Worm (Caenorhabditis elegans) whole organism, L4 larva: ENCODE results near the gene lgc-13.

Source experiments
- Y75B8A.6 ChIP-seq: fragments of 200-800 bp; sonication (Bioruptor generic); IDR thresholded peaks from 2 replicates; pipeline ENCODE4 v1.3.6; 2022; ENCODE audit warnings: missing genetic modification reagents, missing genetic modification characterization, missing compliant biosample characterization
- aha-1 ChIP-seq: fragments of 150-350 bp; peaks from one replicate; lab custom pipeline; 2014; ENCODE audit warnings: missing biosample characterization, missing genetic modification characterization
- ceh-62 ChIP-seq: sonication (generic microtip); optimal IDR thresholded peaks from 2 replicates; lab custom pipeline; 2017; ENCODE audit warnings: missing biosample characterization, missing genetic modification characterization
- ceh-82 ChIP-seq: sonication (generic microtip); optimal IDR thresholded peaks from 2 replicates; lab custom pipeline; 2017; ENCODE audit warnings: missing biosample characterization, missing genetic modification characterization
- daf-16 ChIP-seq, 3 experiments: sonication (generic microtip); optimal IDR thresholded peaks; 2 replicates each; lab custom pipeline; 2016 to 2017; ENCODE audit warnings: missing genetic modification characterization in 3 of 3, missing genetic modification reagents in 3 of 3, mild to moderate bottlenecking in 2 of 3, missing compliant biosample characterization in 2 of 3, missing biosample characterization in 1 of 3, moderate library complexity in 1 of 3
- dmd-6 ChIP-seq: fragments of 200-800 bp; sonication (Bioruptor generic); IDR thresholded peaks from 2 replicates; pipeline ENCODE4 v1.3.6; 2022; ENCODE audit warnings: missing genetic modification reagents, missing genetic modification characterization, missing compliant biosample characterization
- dve-1 ChIP-seq: sonication (generic microtip); optimal IDR thresholded peaks from 2 replicates; lab custom pipeline; 2017; ENCODE audit warnings: antibody characterized with exemption, mild to moderate bottlenecking, missing genetic modification characterization, missing compliant biosample characterization; ENCODE audit not compliant: insufficient read depth
- hlh-11 ChIP-seq: fragments of 200-800 bp; sonication (Bioruptor generic); optimal IDR thresholded peaks from 2 replicates; lab custom pipeline; 2018; ENCODE audit warnings: mild to moderate bottlenecking, missing genetic modification characterization, missing compliant biosample characterization
- hlh-30 ChIP-seq: sonication (generic microtip); optimal IDR thresholded peaks from 2 replicates; lab custom pipeline; 2017; ENCODE audit warnings: antibody characterized with exemption, mild to moderate bottlenecking, missing genetic modification characterization, missing compliant biosample characterization; ENCODE audit not compliant: insufficient read depth
- lim-7 ChIP-seq: fragments of 200-800 bp; sonication (Bioruptor generic); IDR thresholded peaks from 2 replicates; pipeline ENCODE4 v1.3.6; 2022; ENCODE audit warnings: missing genetic modification characterization, missing compliant biosample characterization
- lin-1 ChIP-seq: fragments of 200-800 bp; sonication (Bioruptor generic); IDR thresholded peaks from 2 replicates; pipeline ENCODE4 v1.3.6; 2022; ENCODE audit warnings: missing genetic modification reagents, missing genetic modification characterization, missing compliant biosample characterization
- lin-38 ChIP-seq: fragments of 200-800 bp; sonication (Bioruptor generic); IDR thresholded peaks from 2 replicates; pipeline ENCODE4 v1.3.6; 2022; ENCODE audit warnings: missing genetic modification reagents, missing genetic modification characterization, missing compliant biosample characterization
- nhr-102 ChIP-seq: sonication (generic microtip); optimal IDR thresholded peaks from 2 replicates; lab custom pipeline; 2016; ENCODE audit warnings: mild to moderate bottlenecking, missing genetic modification characterization, moderate library complexity, missing compliant biosample characterization
- nhr-11 ChIP-seq: fragments of 150-350 bp; optimal IDR thresholded peaks from 2 replicates; lab custom pipeline; 2014; ENCODE audit warnings: missing biosample characterization, missing genetic modification characterization
- nhr-28 ChIP-seq: fragments of 150-350 bp; optimal IDR thresholded peaks from 2 replicates; lab custom pipeline; 2014; ENCODE audit warnings: missing biosample characterization, missing genetic modification characterization
- nhr-48 ChIP-seq: sonication (generic microtip); optimal IDR thresholded peaks from 2 replicates; lab custom pipeline; 2016; ENCODE audit warnings: mild to moderate bottlenecking, missing genetic modification characterization, missing compliant biosample characterization
- php-3 ChIP-seq: fragments of 200-800 bp; sonication (Bioruptor generic); IDR thresholded peaks from 2 replicates; pipeline ENCODE4 v1.3.6; 2022; ENCODE audit warnings: missing genetic modification reagents, missing genetic modification characterization, missing compliant biosample characterization
- pqm-1 ChIP-seq: sonication (generic microtip); optimal IDR thresholded peaks from 2 replicates; lab custom pipeline; 2017; ENCODE audit warnings: missing biosample characterization, missing genetic modification characterization
- snpc-1.2 ChIP-seq: fragments of 200-800 bp; sonication (Bioruptor generic); IDR thresholded peaks from 2 replicates; pipeline ENCODE4 v1.3.6; 2022; ENCODE audit warnings: missing genetic modification reagents, missing genetic modification characterization, missing compliant biosample characterization
- unc-62 ChIP-seq, 3 experiments: fragments of 150-350 bp in 1 of 3; sonication (generic microtip); optimal IDR thresholded peaks in 2 of 3; peaks in 1 of 3; 1 replicate in 1 of 3; 2 replicates in 2 of 3; lab custom pipeline; 2014 to 2017; ENCODE audit warnings: missing biosample characterization in 3 of 3, missing genetic modification characterization in 3 of 3, missing genetic modification reagents in 3 of 3, missing genotype in 1 of 3
- ztf-11 ChIP-seq: fragments of 150-350 bp; optimal IDR thresholded peaks from 2 replicates; lab custom pipeline; 2014; ENCODE audit warnings: missing biosample characterization, missing genetic modification characterization

Gene lgc-13

ce11 chrX:12146453-12147085 lies 37.6 kb downstream of the lgc-13 start, which contains the start of gene pycr-1:
Gene pycr-1, plus strand, starts transcription at chrX:12146832.
- peak; percentile 65 for TF ChIP-seq nhr-28 (tag; lab: Kevin White, UChicago)
- TF ChIP-seq Y75B8A.6 (GFP tag; lab: Robert Waterston, UW): no peak
- TF ChIP-seq daf-16 (GFP tag; optimal IDR thresholded peaks at IDR 0.05; lab: Kevin White, UChicago): no peak
- TF ChIP-seq daf-16 (tag; optimal IDR thresholded peaks at IDR 0.05; lab: Kevin White, UChicago): peak; percentile 90
- peak; percentile 49 for TF ChIP-seq hlh-11 (tag; lab: Kevin White, UChicago)
- peak; percentile 14 for TF ChIP-seq dve-1 (tag; lab: Kevin White, UChicago)
- peak; percentile 39 for TF ChIP-seq dmd-6 (GFP tag; lab: Robert Waterston, UW)
- TF ChIP-seq pqm-1 (tag; lab: Kevin White, UChicago): peak; percentile 77
- peak; percentile 62 for TF ChIP-seq aha-1 (tag; lab: Kevin White, UChicago)
- peak; percentile 24 for TF ChIP-seq hlh-30 (tag; lab: Kevin White, UChicago)
- no peak for TF ChIP-seq lin-1
- no peak for TF ChIP-seq nhr-102 (tag; lab: Kevin White, UChicago)

ce11 chrX:12149638-12150137 lies 40.7 kb downstream of the lgc-13 start, which contains the start of gene znf-474:
Gene znf-474, plus strand, starts transcription at chrX:12149924.
- TF ChIP-seq nhr-11 (peak; percentile 4), hlh-30 (tag; lab: Kevin White, UChicago) (no peak), php-3 (no peak)

- TF ChIP-seq daf-16 (GFP tag; optimal IDR thresholded peaks at IDR 0.05; lab: Kevin White, UChicago) (no peak), daf-16 (tag; optimal IDR thresholded peaks at IDR 0.05; lab: Kevin White, UChicago) (peak; percentile 43), dmd-6 (GFP tag; lab: Robert Waterston, UW) (0 out of 2 replicates have a peak, but pooled peaks have one; percentile 10), unc-62 (GFP tag; optimal IDR thresholded peaks at IDR 0.05 in 1 of 2; lab: Kevin White, UChicago) (peak in 1 of 2 experiments; percentile 65), unc-62 (tag; optimal IDR thresholded peaks at IDR 0.05; lab: Kevin White, UChicago) (no peak), pqm-1 (tag; lab: Kevin White, UChicago) (peak; percentile 43), ceh-62 (tag; lab: Kevin White, UChicago) (no peak), php-3 (no peak), nhr-28 (tag; lab: Kevin White, UChicago) (peak; percentile 13)
Observed at ce11 chrX:12154055-12154898, 45.3 kb downstream of the lgc-13 start, which contains the start of gene mfsd-11. Gene mfsd-11, minus strand, starts transcription at chrX:12154105.

ce11 chrX:12158641-12159040 lies 49.7 kb downstream of the lgc-13 start:
- peak; percentile 5 for TF ChIP-seq nhr-11
- no peak for TF ChIP-seq lim-7 (GFP tag; lab: Robert Waterston, UW)
- TF ChIP-seq unc-62 (GFP tag; optimal IDR thresholded peaks at IDR 0.05 in 1 of 2; lab: Kevin White, UChicago): peak in 1 of 2 experiments; percentile 15
- TF ChIP-seq unc-62 (tag; optimal IDR thresholded peaks at IDR 0.05; lab: Kevin White, UChicago): no peak

- TF ChIP-seq lin-38 (GFP tag; lab: Robert Waterston, UW) (no peak), ceh-82 (tag; lab: Kevin White, UChicago) (no peak), nhr-48 (peak; percentile 26), ztf-11 (tag; lab: Kevin White, UChicago) (no peak), hlh-11 (tag; lab: Kevin White, UChicago) (peak; percentile 22), snpc-1.2 (GFP tag; lab: Robert Waterston, UW) (no peak), unc-62 (GFP tag; optimal IDR thresholded peaks at IDR 0.05 in 1 of 2; lab: Kevin White, UChicago) (peak in 1 of 2 experiments; percentile 25), unc-62 (tag; optimal IDR thresholded peaks at IDR 0.05; lab: Kevin White, UChicago) (no peak)
- TF ChIP-seq, all 104 proteins: peak for 3
Observed at ce11 chrX:12160002-12160690, 51.2 kb downstream of the lgc-13 start, which contains the start of gene F57G12.2. Gene F57G12.2, minus strand, starts transcription at chrX:12160052.
